Fruit fly (Drosophila melanogaster) whole organism, prepupa: ENCODE measurements around the gene CG8064.

Source experiments
- Blimp-1 ChIP-seq: fragments of 200-800 bp; sonication (Bioruptor generic); optimal IDR thresholded peaks from 3 replicates; lab custom pipeline; 2017; ENCODE audit warnings: missing biosample characterization, missing genetic modification characterization, mild to moderate bottlenecking, moderate library complexity, missing genetic modification reagents
- CG10631 ChIP-seq: fragments of 200-800 bp; sonication (Bioruptor generic); optimal IDR thresholded peaks from 2 replicates; lab custom pipeline; 2016; ENCODE audit warnings: missing biosample characterization, missing genetic modification characterization
- CG11294 ChIP-seq: fragments of 200-800 bp; sonication (Bioruptor generic); IDR thresholded peaks from 2 replicates; pipeline ENCODE4 v1.3.6; 2022; ENCODE audit warnings: missing biosample characterization, missing genetic modification characterization
- CG11762 ChIP-seq: fragments of 200-800 bp; sonication (Bioruptor generic); optimal IDR thresholded peaks from 3 replicates; lab custom pipeline; 2016; ENCODE audit warnings: missing biosample characterization, missing genetic modification characterization; ENCODE audit not compliant: insufficient read depth
- CG11902 ChIP-seq: fragments of 200-800 bp; sonication (Bioruptor generic); optimal IDR thresholded peaks from 3 replicates; lab custom pipeline; 2016; ENCODE audit warnings: missing biosample characterization, missing genetic modification characterization
- CG15336 ChIP-seq: fragments of 200-800 bp; sonication (Bioruptor generic); IDR thresholded peaks from 2 replicates; pipeline ENCODE4 v1.3.6; 2022; ENCODE audit warnings: missing biosample characterization, missing genetic modification characterization
- CG1621 ChIP-seq: fragments of 200-800 bp; sonication (Bioruptor generic); optimal IDR thresholded peaks from 3 replicates; lab custom pipeline; 2018; ENCODE audit warnings: missing biosample characterization, mild to moderate bottlenecking, missing genetic modification characterization
- CG16779 ChIP-seq: fragments of 200-800 bp; sonication (Bioruptor generic); optimal IDR thresholded peaks from 3 replicates; lab custom pipeline; 2017; ENCODE audit warnings: missing biosample characterization, mild to moderate bottlenecking, missing genetic modification characterization
- CG3032 ChIP-seq: fragments of 200-800 bp; optimal IDR thresholded peaks from 2 replicates; lab custom pipeline; 2019; ENCODE audit warnings: missing biosample characterization, mild to moderate bottlenecking, missing genetic modification characterization, moderate library complexity
- CG31627 ChIP-seq: fragments of 200-800 bp; sonication (Bioruptor generic); optimal IDR thresholded peaks from 3 replicates; lab custom pipeline; 2016; ENCODE audit warnings: missing biosample characterization, missing genetic modification characterization
- CG3919 ChIP-seq: fragments of 200-800 bp; sonication (Bioruptor generic); optimal IDR thresholded peaks from 3 replicates; lab custom pipeline; 2016; ENCODE audit warnings: missing biosample characterization, missing genetic modification characterization
- CG6163 ChIP-seq: fragments of 200-800 bp; sonication (Bioruptor generic); IDR thresholded peaks from 3 replicates; pipeline ENCODE4 v1.3.6; 2022; ENCODE audit warnings: missing biosample characterization, missing genetic modification characterization
- CG6276 ChIP-seq: fragments of 200-800 bp; sonication (Bioruptor generic); optimal IDR thresholded peaks from 2 replicates; lab custom pipeline; 2017; ENCODE audit warnings: missing biosample characterization, mild to moderate bottlenecking, missing genetic modification characterization
- CG6808 ChIP-seq: fragments of 200-800 bp; sonication (Bioruptor generic); optimal IDR thresholded peaks from 3 replicates; lab custom pipeline; 2017; ENCODE audit warnings: missing biosample characterization, missing genetic modification characterization, mild to moderate bottlenecking, moderate library complexity, missing genetic modification reagents
- CG8119 ChIP-seq: fragments of 200-800 bp; sonication (Bioruptor generic); IDR thresholded peaks from 3 replicates; pipeline ENCODE4 v1.3.6; 2022; ENCODE audit warnings: missing biosample characterization, missing genetic modification characterization
- CG8319 ChIP-seq: fragments of 200-800 bp; sonication (Bioruptor generic); optimal IDR thresholded peaks from 3 replicates; lab custom pipeline; 2016; ENCODE audit warnings: missing biosample characterization, missing genetic modification characterization
- Eip75B ChIP-seq: fragments of 200-800 bp; sonication (Bioruptor generic); optimal IDR thresholded peaks from 3 replicates; lab custom pipeline; 2016; ENCODE audit warnings: missing biosample characterization, missing genetic modification characterization
- Eip78C ChIP-seq: fragments of 200-800 bp; sonication (Bioruptor generic); peaks from one replicate; lab custom pipeline; 2016; ENCODE audit warnings: missing biosample characterization, missing genetic modification characterization
- Eip93F ChIP-seq: fragments of 200-800 bp; sonication (Bioruptor generic); optimal IDR thresholded peaks from 2 replicates; lab custom pipeline; 2016; ENCODE audit warnings: missing biosample characterization, mild to moderate bottlenecking, missing genetic modification characterization
- Hr38 ChIP-seq: sonication (Bioruptor generic); optimal IDR thresholded peaks from 2 replicates; lab custom pipeline; 2016; ENCODE audit warnings: missing biosample characterization, missing genetic modification characterization
- Lpt ChIP-seq: fragments of 200-800 bp; sonication (Bioruptor generic); optimal IDR thresholded peaks from 3 replicates; lab custom pipeline; 2016; ENCODE audit warnings: missing biosample characterization, missing genetic modification characterization
- OdsH ChIP-seq: fragments of 200-800 bp; sonication (Bioruptor generic); optimal IDR thresholded peaks from 3 replicates; lab custom pipeline; 2016; ENCODE audit warnings: missing biosample characterization, missing genetic modification characterization
- Sox102F ChIP-seq: fragments of 200-800 bp; sonication (Bioruptor generic); optimal IDR thresholded peaks from 2 replicates; lab custom pipeline; 2016; ENCODE audit warnings: missing biosample characterization, mild to moderate bottlenecking, missing genetic modification characterization
- Sox14 ChIP-seq: fragments of 200-800 bp; sonication (Bioruptor generic); optimal IDR thresholded peaks from 3 replicates; lab custom pipeline; 2016; ENCODE audit warnings: missing biosample characterization, missing genetic modification characterization
- achi ChIP-seq: fragments of 200-800 bp; sonication (Bioruptor generic); optimal IDR thresholded peaks from 3 replicates; lab custom pipeline; 2016; ENCODE audit warnings: missing biosample characterization, missing genetic modification characterization
- cyc ChIP-seq: fragments of 200-800 bp; sonication (Bioruptor generic); optimal IDR thresholded peaks from 3 replicates; lab custom pipeline; 2016; ENCODE audit warnings: missing biosample characterization, missing genetic modification characterization
- dac ChIP-seq: fragments of 200-800 bp; sonication (Bioruptor generic); optimal IDR thresholded peaks from 2 replicates; lab custom pipeline; 2017; ENCODE audit warnings: missing biosample characterization, mild to moderate bottlenecking, missing genetic modification characterization
- dsx ChIP-seq: fragments of 200-800 bp; optimal IDR thresholded peaks from 3 replicates; lab custom pipeline; 2019; ENCODE audit warnings: missing biosample characterization, mild to moderate bottlenecking, missing genetic modification characterization, moderate library complexity; ENCODE audit not compliant: poor library complexity, severe bottlenecking
- eg ChIP-seq: fragments of 200-800 bp; sonication (Bioruptor generic); IDR thresholded peaks from 3 replicates; pipeline ENCODE4 v1.3.6; 2022; ENCODE audit warnings: missing biosample characterization, missing genetic modification characterization
- esn ChIP-seq: fragments of 200-800 bp; sonication (Bioruptor generic); optimal IDR thresholded peaks from 2 replicates; lab custom pipeline; 2016; ENCODE audit warnings: missing biosample characterization, mild to moderate bottlenecking, missing genetic modification characterization, moderate library complexity
- fd85E ChIP-seq: fragments of 200-800 bp; sonication (Bioruptor generic); optimal IDR thresholded peaks from 3 replicates; lab custom pipeline; 2016; ENCODE audit warnings: missing biosample characterization, missing genetic modification characterization
- net ChIP-seq: fragments of 200-800 bp; sonication (Bioruptor generic); optimal IDR thresholded peaks from 3 replicates; lab custom pipeline; 2016; ENCODE audit warnings: missing biosample characterization, missing genetic modification characterization
- ss ChIP-seq, 2 experiments: fragments of 200-800 bp; sonication (Bioruptor generic); optimal IDR thresholded peaks; 2 replicates in 1 of 2; 3 replicates in 1 of 2; lab custom pipeline; 2017 to 2018; ENCODE audit warnings: mild to moderate bottlenecking in 2 of 2, missing biosample characterization in 2 of 2, missing genetic modification characterization in 2 of 2, moderate library complexity in 1 of 2
- vri ChIP-seq: fragments of 200-800 bp; sonication (Bioruptor generic); optimal IDR thresholded peaks from 3 replicates; lab custom pipeline; 2016; ENCODE audit warnings: missing biosample characterization, mild to moderate bottlenecking, missing genetic modification characterization

Gene CG8064

DNA sequence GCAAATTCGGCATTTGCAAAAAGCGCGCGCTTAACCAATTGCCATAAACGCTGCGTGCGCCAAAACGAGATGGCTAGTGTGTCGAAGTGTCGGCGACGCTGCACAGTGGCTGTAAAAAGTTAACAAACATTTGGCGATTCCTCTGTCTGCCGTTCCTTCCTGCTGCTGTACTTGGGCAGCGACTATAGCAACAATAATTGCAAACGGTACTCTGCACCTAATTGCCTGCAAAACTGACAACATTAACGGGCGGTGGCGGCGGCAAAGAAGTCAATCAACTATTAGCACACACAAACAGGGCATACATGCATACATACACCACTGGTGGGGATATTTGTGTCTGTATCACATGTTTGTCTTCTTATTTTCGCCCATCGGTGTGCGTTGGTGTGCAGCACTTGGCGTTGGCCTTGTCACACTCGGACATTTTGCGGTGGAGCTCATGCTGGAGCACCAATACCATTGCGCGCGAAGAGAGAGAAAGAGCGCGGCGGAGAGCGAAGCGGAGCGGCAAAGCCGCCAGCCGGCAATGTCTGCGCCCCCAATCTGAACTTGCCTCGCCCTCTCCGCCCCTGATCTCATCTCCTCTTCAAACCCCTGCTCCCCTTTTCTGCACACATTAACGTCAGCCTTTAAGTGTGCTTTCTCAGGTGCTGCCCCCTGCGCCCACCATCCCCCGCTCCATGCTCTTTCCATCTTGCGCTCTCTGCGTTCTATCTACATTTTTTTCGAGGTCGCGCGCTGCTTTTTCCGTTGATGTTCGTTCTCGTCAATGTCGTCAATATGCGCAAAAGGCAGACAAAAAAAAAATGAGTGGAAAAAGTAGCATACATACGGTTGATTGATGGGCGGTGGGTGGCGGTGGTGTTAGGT, 39.1 kb upstream of the CG8064 start (continued):
- TF ChIP-seq CG1621 (tag; lab: Kevin White, UChicago) (peak; percentile 24), CG6163 (peak; percentile 65; the same call in 2 of the 3 replicates), Sox102F (no peak), CG10631 (GFP tag; lab: Kevin White, UChicago) (no peak), CG6276 (no peak)

DNA sequence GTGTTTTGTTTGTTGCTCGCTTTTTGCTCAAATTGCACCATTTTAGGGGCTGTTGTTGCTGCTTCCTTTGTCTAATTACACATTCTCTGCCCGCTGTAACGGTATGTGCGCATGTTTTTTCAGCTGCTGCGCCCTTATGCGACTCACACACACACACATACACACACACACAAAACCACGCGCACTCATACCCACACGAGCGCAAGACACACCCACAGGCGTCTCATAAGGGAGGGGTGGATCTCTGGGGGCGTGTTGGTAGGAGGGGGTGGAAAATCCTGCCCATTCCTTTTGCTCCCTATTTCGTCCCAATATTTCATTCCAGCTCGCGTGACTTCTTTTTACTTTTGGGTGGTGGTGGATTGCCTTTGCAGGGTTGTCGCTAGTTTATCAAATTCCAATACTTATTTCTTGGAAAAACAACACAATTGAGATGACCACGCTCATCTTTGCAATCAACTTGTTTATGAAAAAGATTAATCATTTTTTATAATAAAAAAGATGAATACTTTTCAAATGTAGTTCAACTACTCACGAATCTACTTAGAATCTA, 38.3 kb upstream of the CG8064 start:
- no peak for TF ChIP-seq Eip75B (GFP tag; lab: Kevin White, UChicago)
- peak in 1 of 2 experiments; percentile 0 for TF ChIP-seq ss (GFP tag; optimal IDR thresholded peaks at IDR 0.05; lab: Kevin White, UChicago)

- TF ChIP-seq Eip78C (GFP tag; lab: Kevin White, UChicago) (no peak), Hr38 (GFP tag; lab: Kevin White, UChicago) (no peak), CG31627 (GFP tag; lab: Kevin White, UChicago) (no peak), CG3032 (tag; lab: Kevin White, UChicago) (no peak)
These were observed 37.4 kb upstream of the CG8064 start for dm6 chr3R:18246041-18246440.

dm6 chr3R:18249268-18249667, 34.2 kb upstream of the CG8064 start:
- TF ChIP-seq net (GFP tag; lab: Kevin White, UChicago) (no peak), esn (GFP tag; lab: Kevin White, UChicago) (no peak), CG8319 (GFP tag; lab: Kevin White, UChicago) (no peak), CG8119 (GFP tag; lab: Robert Waterston, UW) (no peak), cyc (GFP tag; lab: Kevin White, UChicago) (no peak), CG3032 (tag; lab: Kevin White, UChicago) (no peak), dac (GFP tag; lab: Kevin White, UChicago) (no peak), CG3919 (GFP tag; lab: Kevin White, UChicago) (no peak), Eip93F (no peak), Lpt (no peak), Blimp-1 (GFP tag; lab: Kevin White, UChicago) (no peak), Sox14 (GFP tag; lab: Kevin White, UChicago) (no peak), OdsH (GFP tag; lab: Kevin White, UChicago) (no peak)

DNA sequence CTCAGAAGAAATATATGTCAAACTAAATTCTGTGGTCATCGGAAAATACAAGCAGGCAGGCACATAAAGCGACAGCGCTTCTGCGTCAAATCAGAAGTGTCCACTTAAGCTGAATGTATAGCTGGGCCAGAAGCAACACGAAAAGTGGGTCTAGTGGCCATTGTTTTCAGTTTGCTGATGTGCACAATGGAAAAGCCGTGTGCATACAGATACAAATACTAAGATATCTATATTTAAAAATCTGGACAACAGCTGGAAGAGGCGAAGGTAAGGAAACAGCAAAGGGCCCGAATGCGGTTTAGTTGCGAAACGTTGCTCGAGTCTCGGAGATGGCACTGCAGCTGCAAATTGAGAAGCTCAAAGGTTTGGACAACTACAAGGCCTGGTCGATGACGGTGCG, 32.6 kb upstream of the CG8064 start, which contains the start of gene CG18598:
Gene CG18598 (plus strand): TSS at position 301 of the 400 bp plus-strand sequence.
- TF ChIP-seq Hr38 (GFP tag; lab: Kevin White, UChicago) = no peak
- no peak for TF ChIP-seq CG6808 (GFP tag; lab: Kevin White, UChicago)
- no peak for TF ChIP-seq CG16779 (tag; lab: Kevin White, UChicago)
- TF ChIP-seq eg (GFP tag; lab: Robert Waterston, UW) = no peak
- TF ChIP-seq achi = no peak
- no peak for TF ChIP-seq CG11294
- no peak for TF ChIP-seq Eip75B (GFP tag; lab: Kevin White, UChicago)
- TF ChIP-seq dsx (GFP tag; lab: Kevin White, UChicago) = no peak
- TF ChIP-seq fd85E (GFP tag; lab: Kevin White, UChicago) = no peak
- no peak for TF ChIP-seq CG11762
- no peak for TF ChIP-seq CG11902
- no peak for TF ChIP-seq vri (GFP tag; lab: Kevin White, UChicago)
- TF ChIP-seq ss (GFP tag; optimal IDR thresholded peaks at IDR 0.05; lab: Kevin White, UChicago) = no peak
- TF ChIP-seq OdsH (GFP tag; lab: Kevin White, UChicago) = no peak
- no peak for TF ChIP-seq CG15336 (GFP tag; lab: Robert Waterston, UW)
